Fruit fly (Drosophila melanogaster) whole organism, embryonic: ENCODE data around the gene Egfrap.

Experiments used
- Ada2b ChIP-seq: fragments of 200-800 bp; sonication (Bioruptor generic); IDR thresholded peaks from 2 replicates; pipeline ENCODE4 v1.3.6; 2022; ENCODE audit warnings: missing biosample characterization, missing genetic modification characterization
- Atf6 ChIP-seq: fragments of 200-800 bp; sonication (Bioruptor generic); IDR thresholded peaks from 2 replicates; pipeline ENCODE4 v1.3.6; 2022; ENCODE audit warnings: missing biosample characterization, missing genetic modification characterization
- CG10209 ChIP-seq: fragments of 200-800 bp; sonication (Bioruptor generic); optimal IDR thresholded peaks from 3 replicates; lab custom pipeline; 2017; ENCODE audit warnings: missing biosample characterization, mild to moderate bottlenecking, missing genetic modification characterization, missing genetic modification reagents
- CG10959 ChIP-seq: fragments of 200-800 bp; sonication (Bioruptor generic); IDR thresholded peaks from 2 replicates; pipeline ENCODE4 v1.3.6; 2022; ENCODE audit warnings: missing biosample characterization, missing genetic modification characterization
- CG11093 ChIP-seq: fragments of 200-800 bp; sonication (Bioruptor generic); IDR thresholded peaks from 3 replicates; pipeline ENCODE4 v1.3.6; 2022; ENCODE audit warnings: missing biosample characterization, missing genetic modification characterization
- CG11456 ChIP-seq: fragments of 200-800 bp; sonication (Bioruptor generic); IDR thresholded peaks from 3 replicates; pipeline ENCODE4 v1.3.6; 2022; ENCODE audit warnings: missing biosample characterization, missing genetic modification characterization
- CG11696 ChIP-seq: fragments of 200-800 bp; sonication (Bioruptor generic); IDR thresholded peaks from 2 replicates; pipeline ENCODE4 v1.3.6; 2022; ENCODE audit warnings: missing biosample characterization, missing genetic modification characterization
- CG12299 ChIP-seq: fragments of 200-800 bp; sonication (Bioruptor generic); optimal IDR thresholded peaks from 2 replicates; lab custom pipeline; 2018; ENCODE audit warnings: missing biosample characterization, mild to moderate bottlenecking, missing genetic modification characterization
- CG1529 ChIP-seq: fragments of 200-800 bp; sonication (Bioruptor generic); optimal IDR thresholded peaks from 3 replicates; lab custom pipeline; 2018; ENCODE audit warnings: missing biosample characterization, missing genetic modification characterization
- CG15696 ChIP-seq: fragments of 200-800 bp; sonication (Bioruptor generic); optimal IDR thresholded peaks from 2 replicates; lab custom pipeline; 2019; ENCODE audit warnings: missing biosample characterization, mild to moderate bottlenecking, missing genetic modification characterization, moderate library complexity
- CG17359 ChIP-seq: fragments of 200-800 bp; sonication (Bioruptor generic); optimal IDR thresholded peaks from 3 replicates; lab custom pipeline; 2018; ENCODE audit warnings: missing biosample characterization, mild to moderate bottlenecking, missing genetic modification characterization, moderate library complexity
- CG17912 ChIP-seq: fragments of 200-800 bp; sonication (Bioruptor generic); optimal IDR thresholded peaks from 2 replicates; lab custom pipeline; 2018; ENCODE audit warnings: missing biosample characterization, mild to moderate bottlenecking, missing genetic modification characterization
- CG18764 ChIP-seq: fragments of 200-800 bp; sonication (Bioruptor generic); optimal IDR thresholded peaks from 3 replicates; lab custom pipeline; 2016; ENCODE audit warnings: missing biosample characterization, missing genetic modification characterization
- CG2202 ChIP-seq: fragments of 200-800 bp; sonication (Bioruptor generic); optimal IDR thresholded peaks from 2 replicates; lab custom pipeline; 2018; ENCODE audit warnings: missing biosample characterization, mild to moderate bottlenecking, missing genetic modification characterization
- CG2712 ChIP-seq: fragments of 200-800 bp; optimal IDR thresholded peaks from 3 replicates; lab custom pipeline; 2019; ENCODE audit warnings: missing biosample characterization, mild to moderate bottlenecking, missing genetic modification characterization, moderate library complexity
- CG31388 ChIP-seq: fragments of 200-800 bp; sonication (Bioruptor generic); optimal IDR thresholded peaks from 2 replicates; lab custom pipeline; 2016; ENCODE audit warnings: missing biosample characterization, missing genetic modification characterization
- CG3281 ChIP-seq: fragments of 200-800 bp; sonication (Bioruptor generic); optimal IDR thresholded peaks from 3 replicates; lab custom pipeline; 2017; ENCODE audit warnings: missing biosample characterization, mild to moderate bottlenecking, missing genetic modification characterization
- CG42726 ChIP-seq: fragments of 200-800 bp; sonication (Bioruptor generic); IDR thresholded peaks from 2 replicates; pipeline ENCODE4 v1.3.6; 2022; ENCODE audit warnings: missing biosample characterization, missing genetic modification characterization; ENCODE audit not compliant: partially characterized antibody
- CG6175 ChIP-seq: fragments of 200-800 bp; sonication (Bioruptor generic); IDR thresholded peaks from 3 replicates; pipeline ENCODE4 v1.3.6; 2022; ENCODE audit warnings: missing biosample characterization, missing genetic modification characterization
- CG6813 ChIP-seq: fragments of 200-800 bp; sonication (Bioruptor generic); optimal IDR thresholded peaks from 2 replicates; lab custom pipeline; 2017; ENCODE audit warnings: missing biosample characterization, missing genetic modification characterization, mild to moderate bottlenecking, moderate library complexity, missing genetic modification reagents
- CG7963 ChIP-seq: fragments of 200-800 bp; sonication (Bioruptor generic); IDR thresholded peaks from 3 replicates; pipeline ENCODE4 v1.3.6; 2022; ENCODE audit warnings: missing biosample characterization, missing genetic modification characterization; ENCODE audit not compliant: partially characterized antibody
- CG8089 ChIP-seq: fragments of 200-800 bp; sonication (Bioruptor generic); optimal IDR thresholded peaks from 3 replicates; lab custom pipeline; 2016; ENCODE audit warnings: missing biosample characterization, missing genetic modification characterization
- CG8359 ChIP-seq: fragments of 200-800 bp; sonication (Bioruptor generic); optimal IDR thresholded peaks from 2 replicates; lab custom pipeline; 2017; ENCODE audit warnings: missing biosample characterization, mild to moderate bottlenecking, missing genetic modification characterization, borderline replicate concordance
- CG8388 ChIP-seq: fragments of 200-800 bp; sonication (Bioruptor generic); optimal IDR thresholded peaks from 2 replicates; lab custom pipeline; 2019; ENCODE audit warnings: missing biosample characterization, mild to moderate bottlenecking, missing genetic modification characterization, moderate library complexity
- Dbx ChIP-seq: fragments of 200-800 bp; sonication (Bioruptor generic); IDR thresholded peaks from 3 replicates; pipeline ENCODE4 v1.3.6; 2022; ENCODE audit warnings: missing biosample characterization, missing genetic modification characterization
- Dip2 ChIP-seq: fragments of 200-800 bp; sonication (Bioruptor generic); IDR thresholded peaks from 2 replicates; pipeline ENCODE4 v1.3.6; 2022; ENCODE audit warnings: missing biosample characterization, missing genetic modification characterization
- Doc2 ChIP-seq: fragments of 200-800 bp; sonication (Bioruptor generic); IDR thresholded peaks from 2 replicates; pipeline ENCODE4 v1.3.6; 2022; ENCODE audit warnings: missing biosample characterization, missing genetic modification characterization
- E2f2 ChIP-seq: fragments of 200-800 bp; sonication (Bioruptor generic); IDR thresholded peaks from 2 replicates; pipeline ENCODE4 v1.3.6; 2022; ENCODE audit warnings: missing biosample characterization, missing genetic modification characterization
- Eip74EF ChIP-seq, 2 experiments: fragments of 200-800 bp in 1 of 2; fragments of >200 bp in 1 of 2; sonication (Bioruptor generic) in 1 of 2; optimal IDR thresholded peaks; 2 replicates each; lab custom pipeline; 2017 to 2019; ENCODE audit warnings: missing biosample characterization in 2 of 2, missing genetic modification characterization in 2 of 2, mild to moderate bottlenecking in 1 of 2, moderate library complexity in 1 of 2
- MBD-R2 ChIP-seq: fragments of 200-800 bp; sonication (Bioruptor generic); IDR thresholded peaks from 2 replicates; pipeline ENCODE4 v1.3.6; 2022; ENCODE audit warnings: missing biosample characterization, missing genetic modification characterization
- Mad ChIP-seq: fragments of 200-800 bp; sonication (Bioruptor generic); optimal IDR thresholded peaks from 2 replicates; lab custom pipeline; 2016; ENCODE audit warnings: missing biosample characterization, missing genetic modification characterization
- Max ChIP-seq: fragments of 200-800 bp; sonication (Bioruptor generic); optimal IDR thresholded peaks from 2 replicates; lab custom pipeline; 2016; ENCODE audit warnings: missing biosample characterization, mild to moderate bottlenecking, missing genetic modification characterization
- Six4 ChIP-seq: fragments of 200-800 bp; sonication (Bioruptor generic); optimal IDR thresholded peaks from 2 replicates; lab custom pipeline; 2016; ENCODE audit warnings: missing biosample characterization, missing genetic modification characterization
- Ssrp ChIP-seq: fragments of 200-800 bp; sonication (Bioruptor generic); optimal IDR thresholded peaks from 2 replicates; lab custom pipeline; 2018; ENCODE audit warnings: missing biosample characterization, mild to moderate bottlenecking, missing genetic modification characterization, moderate library complexity
- Taf1 ChIP-seq: fragments of 200-800 bp; sonication (Bioruptor generic); IDR thresholded peaks from 2 replicates; pipeline ENCODE4 v1.3.6; 2022; ENCODE audit warnings: missing biosample characterization, missing genetic modification characterization
- Xbp1 ChIP-seq: fragments of 200-800 bp; sonication (Bioruptor generic); optimal IDR thresholded peaks from 3 replicates; lab custom pipeline; 2016; ENCODE audit warnings: missing biosample characterization, mild to moderate bottlenecking, missing genetic modification characterization
- Xrp1 ChIP-seq: fragments of 200-800 bp; sonication (Bioruptor generic); IDR thresholded peaks from 2 replicates; pipeline ENCODE4 v1.3.6; 2022; ENCODE audit warnings: missing biosample characterization, missing genetic modification characterization
- ara ChIP-seq: fragments of 200-800 bp; sonication (Bioruptor generic); IDR thresholded peaks from 2 replicates; pipeline ENCODE4 v1.3.6; 2022; ENCODE audit warnings: missing biosample characterization, missing genetic modification characterization
- cad ChIP-seq: fragments of >200 bp; optimal IDR thresholded peaks from 2 replicates; lab custom pipeline; 2017; ENCODE audit warnings: missing biosample characterization, missing genetic modification characterization
- chm ChIP-seq: fragments of 200-800 bp; sonication (Bioruptor generic); IDR thresholded peaks from 2 replicates; pipeline ENCODE4 v1.3.6; 2022; ENCODE audit warnings: missing biosample characterization, missing genetic modification characterization
- fd3F ChIP-seq: fragments of 200-800 bp; sonication (Bioruptor generic); optimal IDR thresholded peaks from 2 replicates; lab custom pipeline; 2018; ENCODE audit warnings: missing biosample characterization, mild to moderate bottlenecking, missing genetic modification characterization, moderate library complexity
- fd64A ChIP-seq: fragments of 200-800 bp; sonication (Bioruptor generic); optimal IDR thresholded peaks from 3 replicates; lab custom pipeline; 2018; ENCODE audit warnings: missing biosample characterization, mild to moderate bottlenecking, missing genetic modification characterization
- gt ChIP-seq: fragments of 200-800 bp; sonication (Bioruptor generic); IDR thresholded peaks from 2 replicates; pipeline ENCODE4 v1.3.6; 2022; ENCODE audit warnings: missing biosample characterization, missing genetic modification characterization
- otp ChIP-seq: fragments of 200-800 bp; sonication (Bioruptor generic); IDR thresholded peaks from 3 replicates; pipeline ENCODE4, ENCODE4 v1.3.6; 2022; ENCODE audit warnings: missing biosample characterization, missing genetic modification characterization
- psq ChIP-seq: fragments of 200-800 bp; sonication (Bioruptor generic); optimal IDR thresholded peaks from 2 replicates; lab custom pipeline; 2017; ENCODE audit warnings: missing biosample characterization, missing genetic modification characterization
- rib ChIP-seq: fragments of 200-800 bp; sonication (Bioruptor generic); IDR thresholded peaks from 2 replicates; pipeline ENCODE4 v1.3.6; 2022; ENCODE audit warnings: missing biosample characterization, missing genetic modification characterization
- shn ChIP-seq: fragments of 200-800 bp; sonication (Bioruptor generic); optimal IDR thresholded peaks from 3 replicates; lab custom pipeline; 2016; ENCODE audit warnings: missing biosample characterization, missing genetic modification characterization
- stwl ChIP-seq: fragments of 200-800 bp; sonication (Bioruptor generic); optimal IDR thresholded peaks from 3 replicates; lab custom pipeline; 2018; ENCODE audit warnings: missing biosample characterization, mild to moderate bottlenecking, missing genetic modification characterization, moderate library complexity
- tna ChIP-seq: fragments of 200-800 bp; sonication (Bioruptor generic); IDR thresholded peaks from 2 replicates; pipeline ENCODE4 v1.3.6; 2022; ENCODE audit warnings: missing biosample characterization, missing genetic modification characterization; ENCODE audit not compliant: partially characterized antibody
- toy ChIP-seq: fragments of 200-800 bp; sonication (Bioruptor generic); IDR thresholded peaks from 2 replicates; pipeline ENCODE4 v1.3.6; 2022; ENCODE audit warnings: missing biosample characterization, missing genetic modification characterization
- tx ChIP-seq: fragments of 200-800 bp; sonication (Bioruptor generic); optimal IDR thresholded peaks from 2 replicates; lab custom pipeline; 2016; ENCODE audit warnings: missing biosample characterization, missing genetic modification characterization
- vfl ChIP-seq: fragments of 200-800 bp; sonication (Bioruptor generic); optimal IDR thresholded peaks from 2 replicates; lab custom pipeline; 2016; ENCODE audit warnings: missing biosample characterization, missing genetic modification characterization

Egfrap gene

DNA sequence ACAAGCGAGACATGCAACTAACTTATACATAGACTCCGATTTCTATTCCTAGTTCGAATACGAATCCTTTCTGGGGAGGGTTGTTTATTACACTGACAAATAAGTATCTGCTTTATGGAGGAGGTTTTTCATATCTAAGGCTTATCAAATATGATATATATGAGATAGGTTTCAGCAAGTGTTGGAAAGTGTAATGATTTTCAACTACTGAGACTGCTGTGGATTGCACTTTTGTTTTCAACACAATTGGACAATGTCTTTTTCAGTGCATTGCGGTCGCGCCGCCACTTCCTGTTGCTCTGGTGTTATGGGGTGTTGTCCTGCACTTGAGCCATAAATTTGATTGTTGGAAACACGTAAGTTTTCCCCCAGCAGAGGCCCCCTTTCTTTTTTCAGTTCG is 37.2 kb upstream of the Egfrap start (continued):
- TF ChIP-seq Dip2 (no peak), Ssrp (tag; lab: Kevin White, UChicago) (peak; percentile 55), fd64A (GFP tag; lab: Kevin White, UChicago) (no peak), shn (no peak), CG11696 (GFP tag; lab: Robert Waterston, UW) (peak; percentile 44; the same call in 1 of the 2 replicates), psq (GFP tag; lab: Kevin White, UChicago) (no peak), Atf6 (no peak), tx (GFP tag; lab: Kevin White, UChicago) (no peak), ara (peak; percentile 81), cad (no peak), Xrp1 (GFP tag; lab: Robert Waterston, UW) (peak; percentile 87), Mad (GFP tag; lab: Kevin White, UChicago) (peak; percentile 7), E2f2 (GFP tag; lab: Robert Waterston, UW) (no peak), CG7963 (GFP tag; lab: Robert Waterston, UW) (no peak), CG10959 (GFP tag; lab: Robert Waterston, UW) (peak; percentile 75), CG42726 (GFP tag; lab: Robert Waterston, UW) (no peak), vfl (GFP tag; lab: Kevin White, UChicago) (no peak), Max (GFP tag; lab: Kevin White, UChicago) (peak; percentile 32), CG6813 (GFP tag; lab: Kevin White, UChicago) (peak; percentile 6), Eip74EF (GFP tag; optimal IDR thresholded peaks at IDR 0.05; lab: Kevin White, UChicago) (no peak), Taf1 (GFP tag; lab: Robert Waterston, UW) (no peak), chm (GFP tag; lab: Robert Waterston, UW) (peak; percentile 72; the same call in 1 of the 2 replicates), CG17359 (tag; lab: Kevin White, UChicago) (peak; percentile 33), gt (GFP tag; lab: Robert Waterston, UW) (no peak), CG3281 (no peak), CG12299 (tag; lab: Kevin White, UChicago) (no peak), toy (no peak), rib (GFP tag; lab: Robert Waterston, UW) (no peak), otp (GFP tag; lab: Robert Waterston, UW) (0 out of 3 replicates have a peak, but pooled peaks have one; percentile 37), Dbx (GFP tag; lab: Robert Waterston, UW) (no peak), Ada2b (GFP tag; lab: Robert Waterston, UW) (no peak), CG11456 (GFP tag; lab: Robert Waterston, UW) (no peak), fd3F (no peak), CG8089 (no peak), CG18764 (GFP tag; lab: Kevin White, UChicago) (no peak), CG31388 (GFP tag; lab: Kevin White, UChicago) (no peak), CG1529 (GFP tag; lab: Kevin White, UChicago) (peak; percentile 57), Doc2 (GFP tag; lab: Robert Waterston, UW) (no peak), stwl (tag; lab: Kevin White, UChicago) (peak; percentile 3), CG8388 (GFP tag; lab: Kevin White, UChicago) (peak; percentile 53), CG2712 (tag; lab: Kevin White, UChicago) (peak; percentile 83), CG11093 (GFP tag; lab: Robert Waterston, UW) (no peak), CG15696 (tag; lab: Kevin White, UChicago) (peak; percentile 85), CG2202 (tag; lab: Kevin White, UChicago) (peak; percentile 24), CG8359 (GFP tag; lab: Kevin White, UChicago) (peak; percentile 38), CG17912 (GFP tag; lab: Kevin White, UChicago) (no peak), MBD-R2 (GFP tag; lab: Robert Waterston, UW) (no peak), tna (GFP tag; lab: Robert Waterston, UW) (no peak), Xbp1 (GFP tag; lab: Kevin White, UChicago) (peak; percentile 29), CG6175 (GFP tag; lab: Robert Waterston, UW) (no peak), Six4 (GFP tag; lab: Kevin White, UChicago) (peak; percentile 52), CG10209 (peak; percentile 52)
